Fruit fly (Drosophila melanogaster) whole organism, wandering third instar larva: ENCODE measurements around the gene CG4404.
A peak's percentile ranks its signal among the peaks of the same experiment; 100 is the strongest.

ENCODE experiments used
- Abd-B ChIP-seq: fragments of >200 bp; optimal IDR thresholded peaks from 2 replicates; lab custom pipeline; 2017; ENCODE audit warnings: missing biosample characterization, missing genetic modification characterization
- CG32264 ChIP-seq: fragments of 200-800 bp; sonication (Bioruptor generic); optimal IDR thresholded peaks from 2 replicates; lab custom pipeline; 2016; ENCODE audit warnings: missing biosample characterization, missing genetic modification characterization
- CG9705 ChIP-seq: fragments of 200-800 bp; sonication (Bioruptor generic); optimal IDR thresholded peaks from 2 replicates; lab custom pipeline; 2018; ENCODE audit warnings: missing biosample characterization, mild to moderate bottlenecking, missing genetic modification characterization
- CrebA ChIP-seq: fragments of 200-800 bp; sonication (Bioruptor generic); optimal IDR thresholded peaks from 2 replicates; lab custom pipeline; 2016; ENCODE audit warnings: missing biosample characterization, mild to moderate bottlenecking, missing genetic modification characterization, borderline replicate concordance
- Dfd ChIP-seq: fragments of >200 bp; optimal IDR thresholded peaks from 2 replicates; lab custom pipeline; 2017; ENCODE audit warnings: missing biosample characterization, missing genetic modification characterization
- Dif ChIP-seq: fragments of 200-275, 200-300 bp; sonication (Bioruptor generic); optimal IDR thresholded peaks from 2 replicates; lab custom pipeline; 2018; ENCODE audit warnings: missing biosample characterization, missing genetic modification characterization; ENCODE audit not compliant: partially characterized antibody
- GATAd ChIP-seq: sonication (Bioruptor generic); optimal IDR thresholded peaks from 2 replicates; lab custom pipeline; 2016; ENCODE audit warnings: missing biosample characterization, missing genetic modification characterization
- HLH106 ChIP-seq: fragments of 200-800 bp; optimal IDR thresholded peaks from 3 replicates; lab custom pipeline; 2019; ENCODE audit warnings: missing biosample characterization, mild to moderate bottlenecking, missing genetic modification characterization, moderate library complexity
- Hnf4 ChIP-seq: fragments of 200-800 bp; sonication (Bioruptor generic); optimal IDR thresholded peaks from 2 replicates; lab custom pipeline; 2016; ENCODE audit warnings: missing biosample characterization, mild to moderate bottlenecking, missing genetic modification characterization
- Hr78 ChIP-seq: fragments of >200 bp; optimal IDR thresholded peaks from 2 replicates; lab custom pipeline; 2017; ENCODE audit warnings: missing biosample characterization, missing genetic modification characterization
- Hr83 ChIP-seq: fragments of 200-300 bp; sonication (Bioruptor generic); optimal IDR thresholded peaks from 2 replicates; lab custom pipeline; 2016; ENCODE audit warnings: missing biosample characterization, mild to moderate bottlenecking, missing genetic modification characterization, moderate library complexity; ENCODE audit not compliant: poor library complexity, severe bottlenecking
- Jra ChIP-seq: sonication (Bioruptor generic); optimal IDR thresholded peaks from 2 replicates; lab custom pipeline; 2016; ENCODE audit warnings: missing biosample characterization, missing genetic modification characterization
- Mio ChIP-seq: sonication (Bioruptor generic); optimal IDR thresholded peaks from 2 replicates; lab custom pipeline; 2016; ENCODE audit warnings: missing biosample characterization, missing genetic modification characterization
- Myc ChIP-seq: fragments of >200 bp; optimal IDR thresholded peaks from 2 replicates; lab custom pipeline; 2017
- N ChIP-seq: fragments of >200 bp; optimal IDR thresholded peaks from 2 replicates; lab custom pipeline; 2018; ENCODE audit warnings: missing biosample characterization, missing external identifiers, missing genetic modification characterization
- OdsH ChIP-seq: fragments of 200-800 bp; sonication (Bioruptor generic); optimal IDR thresholded peaks from 2 replicates; lab custom pipeline; 2016; ENCODE audit warnings: missing biosample characterization, mild to moderate bottlenecking, missing genetic modification characterization
- Rel ChIP-seq, 2 experiments: fragments of 200-800 bp; sonication (Bioruptor generic) in 1 of 2; optimal IDR thresholded peaks; 2 replicates in 1 of 2; 3 replicates in 1 of 2; lab custom pipeline; 2016 to 2019; ENCODE audit warnings: mild to moderate bottlenecking in 2 of 2, missing biosample characterization in 2 of 2, missing genetic modification characterization in 2 of 2, moderate library complexity in 1 of 2
- Sp1 ChIP-seq: fragments of 200-800 bp; sonication (Bioruptor generic); optimal IDR thresholded peaks from 3 replicates; lab custom pipeline; 2019; ENCODE audit warnings: missing biosample characterization, mild to moderate bottlenecking, missing genetic modification characterization, moderate library complexity
- Vsx2 ChIP-seq: fragments of 200-300, 225-300 bp; sonication (Bioruptor generic); optimal IDR thresholded peaks from 2 replicates; lab custom pipeline; 2018; ENCODE audit warnings: missing biosample characterization, missing genetic modification characterization; ENCODE audit not compliant: partially characterized antibody
- br ChIP-seq: fragments of 200-800 bp; sonication (Bioruptor generic); optimal IDR thresholded peaks from 2 replicates; lab custom pipeline; 2016; ENCODE audit warnings: missing biosample characterization, missing genetic modification characterization
- brk ChIP-seq: fragments of 200-800 bp; sonication (Bioruptor generic); optimal IDR thresholded peaks from 2 replicates; lab custom pipeline; 2016; ENCODE audit warnings: missing biosample characterization, mild to moderate bottlenecking, missing genetic modification characterization
- dl ChIP-seq, 2 experiments: fragments of 175-275, 200-275 bp in 1 of 2; fragments of 200-275 bp in 1 of 2; sonication (Bioruptor generic); optimal IDR thresholded peaks; lab custom pipeline; 2018; ENCODE audit warnings: mild to moderate bottlenecking in 2 of 2, missing biosample characterization in 2 of 2, missing genetic modification characterization in 2 of 2, moderate library complexity in 2 of 2; ENCODE audit not compliant: partially characterized antibody in 2 of 2, insufficient read depth in 1 of 2
- dmrt93B ChIP-seq: fragments of 200-800 bp; sonication (Bioruptor generic); optimal IDR thresholded peaks from 2 replicates; lab custom pipeline; 2018; ENCODE audit warnings: missing biosample characterization, mild to moderate bottlenecking, missing genetic modification characterization
- dsf ChIP-seq: sonication (Bioruptor generic); optimal IDR thresholded peaks from 2 replicates; lab custom pipeline; 2016; ENCODE audit warnings: missing biosample characterization, missing genetic modification characterization, borderline replicate concordance
- ey ChIP-seq: fragments of 200-800 bp; sonication (Bioruptor generic); optimal IDR thresholded peaks from 2 replicates; lab custom pipeline; 2016; ENCODE audit warnings: missing biosample characterization, missing genetic modification characterization
- foxo ChIP-seq, 2 experiments: fragments of 200-800 bp; sonication (Bioruptor generic); optimal IDR thresholded peaks; 2 replicates in 1 of 2; 3 replicates in 1 of 2; lab custom pipeline; 2016 to 2017; ENCODE audit warnings: missing biosample characterization in 2 of 2, missing genetic modification characterization in 2 of 2
- fru ChIP-seq: fragments of 200-800 bp; sonication (Bioruptor generic); optimal IDR thresholded peaks from 3 replicates; lab custom pipeline; 2016; ENCODE audit warnings: missing biosample characterization, mild to moderate bottlenecking, missing genetic modification characterization
- h ChIP-seq: fragments of 200-800 bp; sonication (Bioruptor generic); optimal IDR thresholded peaks from 3 replicates; lab custom pipeline; 2016; ENCODE audit warnings: missing biosample characterization, mild to moderate bottlenecking, missing genetic modification characterization
- jim ChIP-seq: fragments of 175-275, 200-325 bp; sonication (Bioruptor generic); optimal IDR thresholded peaks from 2 replicates; lab custom pipeline; 2016; ENCODE audit warnings: missing biosample characterization, mild to moderate bottlenecking, missing genetic modification characterization
- lola ChIP-seq: fragments of >200 bp; optimal IDR thresholded peaks from 2 replicates; lab custom pipeline; 2017; ENCODE audit warnings: missing biosample characterization, missing genetic modification characterization
- pan ChIP-seq: fragments of >200 bp; optimal IDR thresholded peaks from 2 replicates; lab custom pipeline; 2017
- psq ChIP-seq: fragments of 200-800 bp; sonication (Bioruptor generic); optimal IDR thresholded peaks from 3 replicates; lab custom pipeline; 2017; ENCODE audit warnings: missing biosample characterization, mild to moderate bottlenecking, missing genetic modification characterization, moderate library complexity
- rgr ChIP-seq: fragments of 200-800 bp; sonication (Bioruptor generic); optimal IDR thresholded peaks from 3 replicates; lab custom pipeline; 2016; ENCODE audit warnings: missing biosample characterization, mild to moderate bottlenecking, missing genetic modification characterization
- sage ChIP-seq: fragments of 200-800 bp; sonication (Bioruptor generic); optimal IDR thresholded peaks from 2 replicates; lab custom pipeline; 2016; ENCODE audit warnings: missing biosample characterization, mild to moderate bottlenecking, missing genetic modification characterization
- sv ChIP-seq: fragments of 200-800 bp; sonication (Bioruptor generic); optimal IDR thresholded peaks from 3 replicates; lab custom pipeline; 2016; ENCODE audit warnings: missing biosample characterization, missing genetic modification characterization
- tai ChIP-seq: sonication (Bioruptor generic); optimal IDR thresholded peaks from 2 replicates; lab custom pipeline; 2016; ENCODE audit warnings: missing biosample characterization, missing genetic modification characterization
- usp ChIP-seq: fragments of >200 bp; optimal IDR thresholded peaks from 2 replicates; lab custom pipeline; 2017; ENCODE audit warnings: missing biosample characterization, missing genetic modification characterization
- woc ChIP-seq: sonication (Bioruptor generic); optimal IDR thresholded peaks from 2 replicates; lab custom pipeline; 2016; ENCODE audit warnings: missing biosample characterization, mild to moderate bottlenecking, missing genetic modification characterization

The CG4404 gene

DNA sequence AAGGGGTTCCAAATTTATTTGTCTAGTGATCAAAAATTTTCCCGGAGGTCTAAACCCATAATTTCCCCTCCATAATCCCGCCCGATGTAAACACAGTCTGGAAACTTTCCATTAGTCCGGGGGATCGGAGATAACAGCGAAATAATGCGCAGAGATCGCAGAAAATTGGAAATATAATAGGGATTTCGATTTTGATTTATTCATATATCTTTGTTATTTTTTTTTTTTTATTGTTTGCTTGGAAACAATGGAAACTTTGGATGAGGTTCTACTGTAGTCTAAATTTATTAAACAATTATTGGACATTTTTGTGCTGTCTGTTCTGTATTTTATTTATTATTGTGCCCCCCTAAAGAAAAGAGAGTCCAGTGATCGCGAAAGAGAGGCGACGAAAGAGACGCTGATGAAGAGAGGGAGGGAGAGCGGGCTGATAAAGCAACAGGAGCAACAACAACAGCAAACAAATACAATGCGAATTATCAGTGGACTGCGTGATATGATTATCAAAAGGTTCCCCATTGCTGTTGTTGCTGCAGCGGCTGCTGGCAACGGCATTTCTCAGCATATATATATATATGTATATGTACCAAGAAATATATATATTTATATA, 10.6 kb downstream of the CG4404 start:
- TF ChIP-seq jim (GFP tag; lab: Kevin White, UChicago): no peak
- no peak for TF ChIP-seq Rel (GFP tag; optimal IDR thresholded peaks at IDR 0.05; lab: Kevin White, UChicago)
- TF ChIP-seq Rel (tag; optimal IDR thresholded peaks at IDR 0.05; lab: Kevin White, UChicago): peak; percentile 46
- TF ChIP-seq usp (GFP tag; lab: Kevin White, UChicago): no peak
- TF ChIP-seq dsf: no peak
- peak; percentile 43 for TF ChIP-seq fru (GFP tag; lab: Kevin White, UChicago)
- no peak for TF ChIP-seq Myc (lab: Kevin White, UChicago)
- peak in 1 of 2 experiments; percentile 43 for TF ChIP-seq foxo (GFP tag; optimal IDR thresholded peaks at IDR 0.05; lab: Kevin White, UChicago)
- no peak for TF ChIP-seq dmrt93B (GFP tag; lab: Kevin White, UChicago)
- TF ChIP-seq Hr78: no peak
- no peak for TF ChIP-seq Sp1
- TF ChIP-seq Jra: no peak
- peak; percentile 41 for TF ChIP-seq h
- TF ChIP-seq br (GFP tag; lab: Kevin White, UChicago): no peak
- TF ChIP-seq pan: no peak
- no peak for TF ChIP-seq CG32264 (GFP tag; lab: Kevin White, UChicago)
- TF ChIP-seq woc: no peak
- peak; percentile 34 for TF ChIP-seq OdsH (GFP tag; lab: Kevin White, UChicago)
- no peak for TF ChIP-seq sv (GFP tag; lab: Kevin White, UChicago)
- no peak for TF ChIP-seq GATAd (GFP tag; lab: Kevin White, UChicago)
- no peak for TF ChIP-seq Hnf4 (GFP tag; lab: Kevin White, UChicago)
- TF ChIP-seq Dif (GFP tag; lab: Kevin White, UChicago): peak; percentile 36
- TF ChIP-seq psq (GFP tag; lab: Kevin White, UChicago): peak; percentile 44
- TF ChIP-seq Vsx2: no peak
- no peak for TF ChIP-seq sage (GFP tag; lab: Kevin White, UChicago)
- peak; percentile 42 for TF ChIP-seq ey
- no peak for TF ChIP-seq CG9705 (GFP tag; lab: Kevin White, UChicago)
- TF ChIP-seq Mio: no peak
- TF ChIP-seq tai: no peak
- TF ChIP-seq Dfd (GFP tag; lab: Kevin White, UChicago): no peak
- TF ChIP-seq lola (GFP tag; lab: Kevin White, UChicago): no peak
- TF ChIP-seq CrebA (GFP tag; lab: Kevin White, UChicago): no peak
- peak; percentile 61 for TF ChIP-seq rgr (GFP tag; lab: Kevin White, UChicago)
- peak; percentile 45 to 71 for TF ChIP-seq dl (GFP tag; optimal IDR thresholded peaks at IDR 0.05; lab: Kevin White, UChicago; ENCODE audit: insufficient read depth in 1 of 2, partially characterized antibody in 2 of 2)
- no peak for TF ChIP-seq Hr83
- TF ChIP-seq N (GFP tag; lab: Kevin White, UChicago): no peak
- TF ChIP-seq brk (GFP tag; lab: Kevin White, UChicago): no peak
- TF ChIP-seq HLH106 (tag; lab: Kevin White, UChicago): no peak
- TF ChIP-seq Abd-B: no peak

DNA sequence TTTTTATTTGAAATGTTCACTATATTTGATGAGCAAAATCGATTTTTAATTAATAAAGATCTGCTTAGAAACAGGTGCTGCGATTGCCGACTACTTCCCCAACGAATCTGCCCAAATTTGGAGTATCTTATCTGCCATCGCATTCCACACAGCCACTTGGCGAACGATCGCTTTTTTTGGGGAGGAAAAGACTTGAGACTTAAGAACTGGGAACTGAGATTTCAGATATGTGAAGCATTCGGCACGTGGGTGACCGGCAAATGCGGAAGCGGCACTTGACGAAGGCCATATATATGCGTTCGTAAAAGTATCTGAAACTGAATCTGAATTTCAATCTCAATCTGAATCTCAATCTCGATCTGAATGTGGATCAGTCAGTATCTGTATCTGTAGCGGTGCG, 11.8 kb downstream of the CG4404 start:
- TF ChIP-seq sage (GFP tag; lab: Kevin White, UChicago) (no peak), Vsx2 (no peak), br (GFP tag; lab: Kevin White, UChicago) (no peak), h (no peak), ey (no peak), CG32264 (GFP tag; lab: Kevin White, UChicago) (no peak), Hnf4 (GFP tag; lab: Kevin White, UChicago) (no peak), CrebA (GFP tag; lab: Kevin White, UChicago) (no peak), tai (no peak), brk (GFP tag; lab: Kevin White, UChicago) (no peak), sv (GFP tag; lab: Kevin White, UChicago) (no peak), GATAd (GFP tag; lab: Kevin White, UChicago) (no peak), Mio (no peak), Dif (GFP tag; lab: Kevin White, UChicago) (no peak), Myc (lab: Kevin White, UChicago) (no peak)
- TF ChIP-seq, all 38 proteins: peak for 0
